Fruit fly (Drosophila melanogaster) whole organism, pupa: Measurements from ENCODE around the gene CG10013.

Experiments
- CG10348 ChIP-seq: fragments of 200-800 bp; sonication (Bioruptor generic); IDR thresholded peaks from 2 replicates; pipeline ENCODE4 v1.3.6; 2022; ENCODE audit warnings: missing biosample characterization, missing genetic modification characterization
- CG12605 ChIP-seq: fragments of 200-800 bp; sonication (Bioruptor generic); IDR thresholded peaks from 2 replicates; pipeline ENCODE4 v1.3.6; 2022; ENCODE audit warnings: missing biosample characterization, missing genetic modification characterization
- CG13204 ChIP-seq: fragments of 200-800 bp; sonication (Bioruptor generic); optimal IDR thresholded peaks from 2 replicates; lab custom pipeline; 2018; ENCODE audit warnings: missing biosample characterization, mild to moderate bottlenecking, missing genetic modification characterization, moderate library complexity
- CG14655 ChIP-seq: fragments of 200-800 bp; sonication (Bioruptor generic); optimal IDR thresholded peaks from 3 replicates; lab custom pipeline; 2017; ENCODE audit warnings: mild to moderate bottlenecking, missing biosample characterization, missing genetic modification reagents, missing genetic modification characterization
- CG15710 ChIP-seq: fragments of 200-800 bp; sonication (Bioruptor generic); optimal IDR thresholded peaks from 2 replicates; lab custom pipeline; 2018; ENCODE audit warnings: missing biosample characterization, mild to moderate bottlenecking, missing genetic modification characterization, moderate library complexity
- CG17806 ChIP-seq: fragments of 200-800 bp; sonication (Bioruptor generic); optimal IDR thresholded peaks from 2 replicates; lab custom pipeline; 2018; ENCODE audit warnings: missing biosample characterization, mild to moderate bottlenecking, missing genetic modification characterization, moderate library complexity
- CG32121 ChIP-seq: fragments of 200-800 bp; sonication (Bioruptor generic); IDR thresholded peaks from 2 replicates; pipeline ENCODE4 v1.3.6; 2022; ENCODE audit warnings: missing biosample characterization, missing genetic modification characterization
- CG34367 ChIP-seq: fragments of 200-800 bp; sonication (Bioruptor generic); optimal IDR thresholded peaks from 2 replicates; lab custom pipeline; 2018; ENCODE audit warnings: missing biosample characterization, mild to moderate bottlenecking, missing genetic modification characterization
- CG4496 ChIP-seq: fragments of 200-800 bp; sonication (Bioruptor generic); IDR thresholded peaks from 3 replicates; pipeline ENCODE4 v1.3.6; 2022; ENCODE audit warnings: missing biosample characterization, missing genetic modification characterization
- CG8159 ChIP-seq: fragments of 200-800 bp; sonication (Bioruptor generic); optimal IDR thresholded peaks from 3 replicates; lab custom pipeline; 2018; ENCODE audit warnings: missing biosample characterization, mild to moderate bottlenecking, missing genetic modification characterization, moderate library complexity
- CG8301 ChIP-seq: fragments of 200-800 bp; sonication (Bioruptor generic); optimal IDR thresholded peaks from 2 replicates; lab custom pipeline; 2018; ENCODE audit warnings: missing biosample characterization, mild to moderate bottlenecking, missing genetic modification characterization
- CG9948 ChIP-seq: fragments of 200-800 bp; sonication (Bioruptor generic); optimal IDR thresholded peaks from 2 replicates; lab custom pipeline; 2018; ENCODE audit warnings: missing biosample characterization, mild to moderate bottlenecking, missing genetic modification characterization, moderate library complexity
- D1 ChIP-seq: fragments of 200-800 bp; sonication (Bioruptor generic); optimal IDR thresholded peaks from 2 replicates; lab custom pipeline; 2018; ENCODE audit warnings: missing biosample characterization, mild to moderate bottlenecking, missing genetic modification characterization, moderate library complexity
- EcR ChIP-seq: fragments of 200-800 bp; sonication (Bioruptor generic); optimal IDR thresholded peaks from 3 replicates; lab custom pipeline; 2019; ENCODE audit warnings: missing biosample characterization, missing genetic modification characterization, mild to moderate bottlenecking, moderate library complexity, missing genetic modification reagents
- Ets98B ChIP-seq: fragments of 200-800 bp; sonication (Bioruptor generic); IDR thresholded peaks from 2 replicates; pipeline ENCODE4 v1.3.6; 2022; ENCODE audit warnings: missing biosample characterization, missing genetic modification characterization
- Pif1A ChIP-seq: fragments of 200-800 bp; sonication (Bioruptor generic); optimal IDR thresholded peaks from 3 replicates; lab custom pipeline; 2016; ENCODE audit warnings: missing biosample characterization, missing genetic modification characterization
- Pif1B ChIP-seq: fragments of 200-800 bp; sonication (Bioruptor generic); optimal IDR thresholded peaks from 3 replicates; lab custom pipeline; 2016; ENCODE audit warnings: missing biosample characterization, missing genetic modification characterization
- Snoo ChIP-seq: fragments of 200-800 bp; sonication (Bioruptor generic); optimal IDR thresholded peaks from 3 replicates; lab custom pipeline; 2017; ENCODE audit warnings: missing biosample characterization, mild to moderate bottlenecking, missing genetic modification characterization, inconsistent platforms
- fd96Ca ChIP-seq: fragments of 200-800 bp; sonication (Bioruptor generic); IDR thresholded peaks from 3 replicates; pipeline ENCODE4 v1.3.6; 2022; ENCODE audit warnings: missing biosample characterization, missing genetic modification characterization
- gl ChIP-seq: fragments of 200-800 bp; sonication (Bioruptor generic); optimal IDR thresholded peaks from 2 replicates; lab custom pipeline; 2018; ENCODE audit warnings: missing biosample characterization, mild to moderate bottlenecking, missing genetic modification characterization
- rn ChIP-seq: fragments of 200-800 bp; sonication (Bioruptor generic); IDR thresholded peaks from 2 replicates; pipeline ENCODE4 v1.3.6; 2022; ENCODE audit warnings: missing biosample characterization, missing genetic modification characterization

Gene CG10013

dm6 chr3R:12291872-12292271 is 31.4 kb upstream of the CG10013 start:
- TF ChIP-seq CG14655 (GFP tag; lab: Kevin White, UChicago) (no peak), Snoo (tag; lab: Kevin White, UChicago) (no peak), EcR (no peak), CG12605 (GFP tag; lab: Robert Waterston, UW) (no peak), CG9948 (tag; lab: Kevin White, UChicago) (no peak), CG34367 (tag; lab: Kevin White, UChicago) (no peak), gl (tag; lab: Kevin White, UChicago) (no peak), CG13204 (no peak), CG8301 (no peak), fd96Ca (GFP tag; lab: Robert Waterston, UW) (no peak), CG15710 (no peak), Ets98B (GFP tag; lab: Robert Waterston, UW) (no peak), CG32121 (GFP tag; lab: Robert Waterston, UW) (no peak), D1 (tag; lab: Kevin White, UChicago) (no peak)
- TF ChIP-seq, all 21 proteins: peak for 0

- TF ChIP-seq CG14655 (GFP tag; lab: Kevin White, UChicago) (peak; percentile 74), CG12605 (GFP tag; lab: Robert Waterston, UW) (peak; percentile 67), D1 (tag; lab: Kevin White, UChicago) (no peak), CG17806 (peak; percentile 55), CG32121 (GFP tag; lab: Robert Waterston, UW) (peak; percentile 70), CG15710 (peak; percentile 4), CG8159 (tag; lab: Kevin White, UChicago) (peak; percentile 39), Pif1A (GFP tag; lab: Kevin White, UChicago) (peak; percentile 42), Ets98B (GFP tag; lab: Robert Waterston, UW) (peak; percentile 78), rn (0 out of 2 replicates have a peak, but pooled peaks have one; percentile 25), fd96Ca (GFP tag; lab: Robert Waterston, UW) (peak; percentile 23; the same call in 1 of the 3 replicates), EcR (no peak), CG9948 (tag; lab: Kevin White, UChicago) (no peak), CG8301 (peak; percentile 73), CG13204 (no peak), CG10348 (GFP tag; lab: Robert Waterston, UW) (no peak), Pif1B (peak; percentile 4), Snoo (tag; lab: Kevin White, UChicago) (no peak), CG4496 (GFP tag; lab: Robert Waterston, UW) (peak; percentile 74), gl (tag; lab: Kevin White, UChicago) (no peak), CG34367 (tag; lab: Kevin White, UChicago) (peak; percentile 28)
- TF ChIP-seq, all 21 proteins: peak for 14
Observed at dm6 chr3R:12297261-12297660, 26.1 kb upstream of the CG10013 start.

- TF ChIP-seq CG10348 (GFP tag; lab: Robert Waterston, UW): no peak
- no peak for TF ChIP-seq Pif1A (GFP tag; lab: Kevin White, UChicago)
- no peak for TF ChIP-seq Ets98B (GFP tag; lab: Robert Waterston, UW)
- no peak for TF ChIP-seq CG4496 (GFP tag; lab: Robert Waterston, UW)
- no peak for TF ChIP-seq D1 (tag; lab: Kevin White, UChicago)
- no peak for TF ChIP-seq CG15710
- no peak for TF ChIP-seq Pif1B
- TF ChIP-seq CG13204: no peak
- no peak for TF ChIP-seq gl (tag; lab: Kevin White, UChicago)
- TF ChIP-seq EcR: no peak
- no peak for TF ChIP-seq CG8301
- no peak for TF ChIP-seq rn
Observed at dm6 chr3R:12301528-12301927, 21.8 kb upstream of the CG10013 start.

- TF ChIP-seq CG8159 (tag; lab: Kevin White, UChicago) (no peak), CG8301 (no peak), Snoo (tag; lab: Kevin White, UChicago) (no peak), CG32121 (GFP tag; lab: Robert Waterston, UW) (no peak), gl (tag; lab: Kevin White, UChicago) (no peak), CG14655 (GFP tag; lab: Kevin White, UChicago) (no peak), Pif1B (no peak), CG15710 (no peak), fd96Ca (GFP tag; lab: Robert Waterston, UW) (no peak)
Observed at dm6 chr3R:12302915-12303314, 20.4 kb upstream of the CG10013 start.

dm6 chr3R:12307569-12307968 is 15.8 kb upstream of the CG10013 start:
- TF ChIP-seq Pif1A (GFP tag; lab: Kevin White, UChicago) (no peak), CG34367 (tag; lab: Kevin White, UChicago) (no peak), EcR (no peak), fd96Ca (GFP tag; lab: Robert Waterston, UW) (no peak), CG9948 (tag; lab: Kevin White, UChicago) (no peak), CG15710 (no peak), CG12605 (GFP tag; lab: Robert Waterston, UW) (no peak), gl (tag; lab: Kevin White, UChicago) (no peak), rn (no peak), CG14655 (GFP tag; lab: Kevin White, UChicago) (no peak), CG8301 (no peak), CG8159 (tag; lab: Kevin White, UChicago) (no peak)

dm6 chr3R:12311053-12311452 is 12.3 kb upstream of the CG10013 start, which contains the start of gene CG4066:
CG4066 (plus strand) TSS chr3R:12311353.
- TF ChIP-seq CG13204: no peak
- no peak for TF ChIP-seq D1 (tag; lab: Kevin White, UChicago)
- TF ChIP-seq CG14655 (GFP tag; lab: Kevin White, UChicago): no peak
- no peak for TF ChIP-seq CG10348 (GFP tag; lab: Robert Waterston, UW)
- TF ChIP-seq CG8301: no peak
- TF ChIP-seq fd96Ca (GFP tag; lab: Robert Waterston, UW): no peak
- no peak for TF ChIP-seq CG17806
- no peak for TF ChIP-seq Ets98B (GFP tag; lab: Robert Waterston, UW)
- TF ChIP-seq CG9948 (tag; lab: Kevin White, UChicago): no peak
- TF ChIP-seq CG4496 (GFP tag; lab: Robert Waterston, UW): no peak
- TF ChIP-seq Pif1A (GFP tag; lab: Kevin White, UChicago): no peak
- no peak for TF ChIP-seq Snoo (tag; lab: Kevin White, UChicago)
- TF ChIP-seq CG15710: no peak
- no peak for TF ChIP-seq CG34367 (tag; lab: Kevin White, UChicago)
- no peak for TF ChIP-seq EcR
- no peak for TF ChIP-seq gl (tag; lab: Kevin White, UChicago)
- TF ChIP-seq CG8159 (tag; lab: Kevin White, UChicago): no peak
- no peak for TF ChIP-seq rn
- no peak for TF ChIP-seq CG32121 (GFP tag; lab: Robert Waterston, UW)
- no peak for TF ChIP-seq CG12605 (GFP tag; lab: Robert Waterston, UW)
